Worm (Caenorhabditis elegans): ENCODE data around the gene lido-13.

Gene lido-13

ce11 chrII:3014196-3014849, 39.8 kb downstream of the lido-13 start, which contains the start of gene C41H7.2 (continued):
- TF ChIP-seq nhr-25 (tag; optimal IDR thresholded peaks at IDR 0.05; ENCODE audit: borderline replicate concordance, insufficient read depth) (no peak), tra-1 (GFP tag; IDR thresholded peaks at IDR 0.05) (no peak), ama-1 (optimal IDR thresholded peaks at IDR 0.05) (no peak), dmd-8 (GFP tag; IDR thresholded peaks at IDR 0.05) (no peak), madf-5 (GFP tag; IDR thresholded peaks at IDR 0.05) (no peak), mdl-1 (tag; optimal IDR thresholded peaks at IDR 0.05) (no peak), mep-1 (tag; optimal IDR thresholded peaks at IDR 0.05) (no peak), aly-2 (tag; optimal IDR thresholded peaks at IDR 0.05) (no peak), zfp-2 (tag; optimal IDR thresholded peaks at IDR 0.05) (no peak), mdt-29 (GFP tag; IDR thresholded peaks at IDR 0.05) (no peak), mxl-2 (GFP tag; conservative IDR thresholded peaks at IDR 0.05) (no peak), zfp-3 (GFP tag; conservative IDR thresholded peaks at IDR 0.05) (no peak), hlh-30 (tag; optimal IDR thresholded peaks at IDR 0.05; ENCODE audit: insufficient read depth) (no peak)

- no peak for TF ChIP-seq zfp-2 (tag; optimal IDR thresholded peaks at IDR 0.05)
- TF ChIP-seq ZK546.5 (tag; optimal IDR thresholded peaks at IDR 0.05): no peak
Measured at ce11 chrII:3012133-3012532, 42.0 kb downstream of the lido-13 start, which contains the start of gene C41H7.9. TSS of gene C41H7.9 (minus strand) at chrII:3012233.

ce11 chrII:3008400-3008799, 45.7 kb downstream of the lido-13 start, which contains the start of gene sdz-5:
TSS of gene sdz-5 (plus strand) at chrII:3008700.
- TF ChIP-seq F49E8.2 (tag; optimal IDR thresholded peaks at IDR 0.05; ENCODE audit: borderline replicate concordance): no peak
- TF ChIP-seq Y5F2A.4 (GFP tag; optimal IDR thresholded peaks at IDR 0.05): no peak
- no peak for TF ChIP-seq tra-1 (GFP tag; IDR thresholded peaks at IDR 0.05)
- no peak for TF ChIP-seq lin-15B (tag; optimal IDR thresholded peaks at IDR 0.05)
- no peak for TF ChIP-seq snpc-4 (tag; optimal IDR thresholded peaks at IDR 0.05)
- no peak for TF ChIP-seq jun-1 (tag; optimal IDR thresholded peaks at IDR 0.05)
- TF ChIP-seq dmd-8 (GFP tag; IDR thresholded peaks at IDR 0.05): no peak
- TF ChIP-seq lim-7 (GFP tag; IDR thresholded peaks at IDR 0.05): no peak
- no peak for TF ChIP-seq F44E2.7 (GFP tag; IDR thresholded peaks at IDR 0.05)

ce11 chrII:3005499-3005898, 48.6 kb downstream of the lido-13 start, which contains the start of gene lido-12:
TSS of gene lido-12 (plus strand) at chrII:3005799.
- TF ChIP-seq nhr-28 (tag; optimal IDR thresholded peaks at IDR 0.05) (no peak), hlh-11 (tag; optimal IDR thresholded peaks at IDR 0.05) (no peak)

ce11 chrII:3003667-3004066, 50.5 kb downstream of the lido-13 start, which contains the start of gene lido-11:
TSS of gene lido-11 (plus strand) at chrII:3003967.
- TF ChIP-seq nhr-10 (tag; optimal IDR thresholded peaks at IDR 0.05) (no peak), zip-2 (tag; optimal IDR thresholded peaks at IDR 0.05) (no peak), nhr-6 (tag; optimal IDR thresholded peaks at IDR 0.05) (no peak), Y105C5A.15 (GFP tag; IDR thresholded peaks at IDR 0.05) (no peak), ZK337.2 (GFP tag; IDR thresholded peaks at IDR 0.05) (no peak), nhr-25 (tag; optimal IDR thresholded peaks at IDR 0.05; ENCODE audit: borderline replicate concordance, insufficient read depth) (no peak)

All from whole organism, L4 larva.